Worm (Caenorhabditis elegans) whole organism, mixed stage, embryonic: ENCODE results near the gene bath-15.

Experiments used
- M03D4.4 ChIP-seq: sonication (generic microtip); optimal IDR thresholded peaks from 2 replicates; lab custom pipeline; 2017; ENCODE audit warnings: mild to moderate bottlenecking, missing genetic modification characterization, missing compliant biosample characterization
- bed-3 ChIP-seq: fragments of 200-800 bp; sonication (Bioruptor generic); optimal IDR thresholded peaks from 3 replicates; lab custom pipeline; 2018; ENCODE audit warnings: mild to moderate bottlenecking, missing genetic modification characterization, moderate library complexity, missing compliant biosample characterization
- blmp-1 ChIP-seq: fragments of 150-350 bp; optimal IDR thresholded peaks from 2 replicates; lab custom pipeline; 2014; ENCODE audit warnings: missing biosample characterization, missing genetic modification characterization
- ceh-39 ChIP-seq: fragments of 150-350 bp; optimal IDR thresholded peaks from 2 replicates; lab custom pipeline; 2014; ENCODE audit warnings: missing biosample characterization, missing genetic modification characterization
- ceh-43 ChIP-seq: fragments of 200-800 bp; sonication (Bioruptor generic); optimal IDR thresholded peaks from 2 replicates; lab custom pipeline; 2018; ENCODE audit warnings: mild to moderate bottlenecking, missing genetic modification characterization, moderate library complexity, missing compliant biosample characterization
- ceh-83 ChIP-seq: fragments of 200-800 bp; sonication (Bioruptor generic); optimal IDR thresholded peaks from 2 replicates; lab custom pipeline; 2018; ENCODE audit warnings: mild to moderate bottlenecking, missing genetic modification characterization, missing compliant biosample characterization
- ces-1 ChIP-seq: fragments of 150-350 bp; optimal IDR thresholded peaks from 2 replicates; lab custom pipeline; 2014; ENCODE audit warnings: missing biosample characterization, missing genetic modification reagents, missing genetic modification characterization
- cnd-1 ChIP-seq: fragments of 200-800 bp; sonication (Bioruptor generic); optimal IDR thresholded peaks from 2 replicates; lab custom pipeline; 2018; ENCODE audit warnings: mild to moderate bottlenecking, missing genetic modification characterization, missing compliant biosample characterization
- drap-1 ChIP-seq: fragments of 200-800 bp; sonication (Bioruptor generic); optimal IDR thresholded peaks from 3 replicates; lab custom pipeline; 2018; ENCODE audit warnings: mild to moderate bottlenecking, missing genetic modification characterization, missing compliant biosample characterization
- elt-1 ChIP-seq: sonication (generic microtip); optimal IDR thresholded peaks from 2 replicates; lab custom pipeline; 2017; ENCODE audit warnings: missing genetic modification characterization, mild to moderate bottlenecking, missing compliant biosample characterization, antibody characterized with exemption, moderate library complexity, borderline replicate concordance; ENCODE audit not compliant: insufficient read depth
- elt-3 ChIP-seq: fragments of 150-350 bp; optimal IDR thresholded peaks from 2 replicates; lab custom pipeline; 2014; ENCODE audit warnings: missing biosample characterization, missing genetic modification characterization
- flh-1 ChIP-seq: fragments of 200-800 bp; sonication (Bioruptor generic); optimal IDR thresholded peaks from 2 replicates; lab custom pipeline; 2018; ENCODE audit warnings: mild to moderate bottlenecking, missing genetic modification characterization, moderate library complexity, missing compliant biosample characterization
- ham-2 ChIP-seq: fragments of 200-800 bp; sonication (Bioruptor generic); optimal IDR thresholded peaks from 2 replicates; lab custom pipeline; 2018; ENCODE audit warnings: mild to moderate bottlenecking, missing genetic modification characterization, missing compliant biosample characterization
- hlh-1 ChIP-seq: fragments of 150-350 bp; optimal IDR thresholded peaks from 2 replicates; lab custom pipeline; 2014; ENCODE audit warnings: missing biosample characterization, missing genetic modification reagents, missing genetic modification characterization
- lin-13 ChIP-seq: fragments of 150-350 bp; optimal IDR thresholded peaks from 2 replicates; lab custom pipeline; 2014; ENCODE audit warnings: missing biosample characterization, missing genetic modification characterization
- lin-32 ChIP-seq: fragments of 200-800 bp; sonication (Bioruptor generic); optimal IDR thresholded peaks from 2 replicates; lab custom pipeline; 2018; ENCODE audit warnings: mild to moderate bottlenecking, missing genetic modification characterization, missing compliant biosample characterization
- lsy-2 ChIP-seq: fragments of 150-350 bp; optimal IDR thresholded peaks from 2 replicates; lab custom pipeline; 2014; ENCODE audit warnings: missing biosample characterization, missing genetic modification characterization
- mab-5 ChIP-seq: fragments of 150-350 bp; optimal IDR thresholded peaks from 2 replicates; lab custom pipeline; 2014; ENCODE audit warnings: missing biosample characterization, missing genetic modification characterization
- mep-1 ChIP-seq: fragments of 150-350 bp; optimal IDR thresholded peaks from 2 replicates; lab custom pipeline; 2017; ENCODE audit warnings: missing biosample characterization, missing genetic modification reagents, missing genetic modification characterization, inconsistent platforms
- mls-2 ChIP-seq: sonication (generic microtip); optimal IDR thresholded peaks from 2 replicates; lab custom pipeline; 2016; ENCODE audit warnings: mild to moderate bottlenecking, missing genetic modification characterization, moderate library complexity, missing compliant biosample characterization
- nhr-12 ChIP-seq: fragments of 150-350 bp; optimal IDR thresholded peaks from 2 replicates; lab custom pipeline; 2014; ENCODE audit warnings: missing biosample characterization, missing genetic modification characterization
- nhr-2 ChIP-seq: fragments of 150-350 bp; optimal IDR thresholded peaks from 2 replicates; lab custom pipeline; 2014; ENCODE audit warnings: missing biosample characterization, missing genetic modification characterization
- nhr-237 ChIP-seq: fragments of 150-350 bp; optimal IDR thresholded peaks from 2 replicates; lab custom pipeline; 2014; ENCODE audit warnings: missing biosample characterization, missing genetic modification characterization
- nhr-28 ChIP-seq: fragments of 150-350 bp; optimal IDR thresholded peaks from 2 replicates; lab custom pipeline; 2014; ENCODE audit warnings: missing biosample characterization, missing genetic modification characterization
- nhr-76 ChIP-seq: sonication (generic microtip); optimal IDR thresholded peaks from 2 replicates; lab custom pipeline; 2017; ENCODE audit warnings: missing biosample characterization, missing genetic modification characterization
- pha-4 ChIP-seq: fragments of 150-350 bp; optimal IDR thresholded peaks from 2 replicates; lab custom pipeline; 2018; ENCODE audit warnings: missing biosample characterization, missing genetic modification reagents, missing genetic modification characterization
- sem-2 ChIP-seq: fragments of 200-800 bp; sonication (Bioruptor generic); optimal IDR thresholded peaks from 2 replicates; lab custom pipeline; 2018; ENCODE audit warnings: mild to moderate bottlenecking, missing genetic modification characterization, missing compliant biosample characterization
- snpc-4 ChIP-seq: fragments of 150-350 bp; optimal IDR thresholded peaks from 2 replicates; lab custom pipeline; 2014; ENCODE audit warnings: missing biosample characterization, missing genetic modification characterization
- sptf-1 ChIP-seq: sonication (generic microtip); optimal IDR thresholded peaks from 2 replicates; lab custom pipeline; 2017; ENCODE audit warnings: mild to moderate bottlenecking, missing genetic modification characterization, moderate library complexity, missing compliant biosample characterization
- tbx-8 ChIP-seq: fragments of 200-800 bp; sonication (Bioruptor generic); optimal IDR thresholded peaks from 2 replicates; lab custom pipeline; 2018; ENCODE audit warnings: mild to moderate bottlenecking, missing genetic modification characterization, moderate library complexity, missing compliant biosample characterization
- unc-120 ChIP-seq: sonication (generic microtip); optimal IDR thresholded peaks from 2 replicates; lab custom pipeline; 2017; ENCODE audit warnings: missing genetic modification characterization, missing compliant biosample characterization; ENCODE audit not compliant: poor library complexity, severe bottlenecking
- unc-39 ChIP-seq: fragments of 150-350 bp; optimal IDR thresholded peaks from 2 replicates; lab custom pipeline; 2014; ENCODE audit warnings: missing biosample characterization, missing genetic modification characterization
- unc-62 ChIP-seq: fragments of 150-350 bp; optimal IDR thresholded peaks from 2 replicates; lab custom pipeline; 2014; ENCODE audit warnings: missing biosample characterization, missing genetic modification reagents, missing genetic modification characterization
- zip-8 ChIP-seq: fragments of 150-350 bp; optimal IDR thresholded peaks from 2 replicates; lab custom pipeline; 2014; ENCODE audit warnings: missing biosample characterization, missing genetic modification characterization
- ztf-11 ChIP-seq: fragments of 150-350 bp; optimal IDR thresholded peaks from 2 replicates; lab custom pipeline; 2014; ENCODE audit warnings: missing biosample characterization, missing genetic modification characterization

Gene bath-15

ce11 chrIII:7736003-7736402, 39.8 kb downstream of the bath-15 start:
- TF ChIP-seq mep-1 (no peak), ceh-83 (GFP tag; lab: Kevin White, UChicago) (no peak), M03D4.4 (no peak), ztf-11 (tag; lab: Kevin White, UChicago) (no peak), elt-3 (no peak), nhr-76 (tag; lab: Kevin White, UChicago) (no peak), lin-32 (GFP tag; lab: Kevin White, UChicago) (no peak), nhr-28 (tag; lab: Kevin White, UChicago) (no peak), bed-3 (GFP tag; lab: Kevin White, UChicago) (no peak), lin-13 (no peak), unc-39 (no peak), tbx-8 (no peak)

ce11 chrIII:7734105-7734504, 41.7 kb downstream of the bath-15 start:
- TF ChIP-seq zip-8 (tag; lab: Kevin White, UChicago) (peak; percentile 66), mep-1 (no peak), elt-1 (peak; percentile 87), unc-62 (GFP tag; lab: Kevin White, UChicago) (peak; percentile 94), cnd-1 (tag; lab: Kevin White, UChicago) (no peak), blmp-1 (no peak), nhr-2 (tag; lab: Kevin White, UChicago) (peak; percentile 97)

DNA sequence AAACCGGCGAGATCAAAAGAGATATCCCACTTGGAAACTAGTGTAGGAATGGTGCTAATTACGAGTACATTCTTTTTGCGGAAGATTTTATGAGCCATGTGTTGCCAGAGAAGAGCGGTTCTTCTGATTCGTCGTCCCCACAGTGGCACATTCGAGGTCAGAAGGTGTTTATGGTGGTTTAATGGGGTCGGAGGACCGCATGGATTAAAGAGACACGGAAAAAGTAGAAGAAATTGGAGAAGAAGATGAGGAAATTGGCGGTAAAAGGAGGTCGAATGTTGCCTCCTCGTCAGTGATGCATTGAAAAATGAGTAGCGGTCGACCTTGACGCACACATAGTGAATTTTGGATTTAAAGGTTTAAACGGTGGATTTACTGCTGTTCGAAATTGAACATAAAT, 42.3 kb downstream of the bath-15 start:
- TF ChIP-seq nhr-2 (tag; lab: Kevin White, UChicago) = peak; percentile 27
- no peak for TF ChIP-seq cnd-1 (tag; lab: Kevin White, UChicago)
- peak; percentile 45 for TF ChIP-seq ham-2 (GFP tag; lab: Kevin White, UChicago)
- no peak for TF ChIP-seq lsy-2 (tag; lab: Kevin White, UChicago)

DNA sequence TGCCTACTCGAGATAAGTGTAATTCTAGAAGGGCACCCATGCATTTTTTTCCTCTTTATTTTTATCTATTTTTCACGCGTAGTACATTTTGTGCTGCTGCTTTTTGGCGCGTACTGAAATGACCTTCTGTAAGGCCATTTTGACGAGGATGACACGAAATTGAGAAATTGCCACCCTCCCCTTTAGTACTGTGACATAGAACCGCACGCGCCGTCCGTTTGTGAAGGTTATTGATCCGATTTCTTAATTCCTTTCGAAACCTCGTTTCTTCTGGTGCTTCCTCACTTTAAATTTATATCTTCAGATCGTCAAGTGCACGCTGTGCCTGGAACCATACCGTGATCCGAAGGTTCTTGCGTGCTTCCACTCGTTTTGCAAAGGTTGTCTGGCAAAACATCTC, 44.7 kb downstream of the bath-15 start:
- no peak for TF ChIP-seq mab-5 (tag; lab: Kevin White, UChicago)
- TF ChIP-seq ceh-39 (tag; lab: Kevin White, UChicago) = no peak
- TF ChIP-seq ces-1 (GFP tag; lab: Kevin White, UChicago) = no peak
- no peak for TF ChIP-seq hlh-1
- no peak for TF ChIP-seq mep-1
- TF ChIP-seq elt-1 = no peak
- TF ChIP-seq nhr-28 (tag; lab: Kevin White, UChicago) = no peak
- TF ChIP-seq lin-13 = no peak
- no peak for TF ChIP-seq nhr-12
- no peak for TF ChIP-seq blmp-1
- TF ChIP-seq sptf-1 (tag; lab: Kevin White, UChicago) = no peak
- no peak for TF ChIP-seq lsy-2 (tag; lab: Kevin White, UChicago)
- no peak for TF ChIP-seq unc-120 (tag; lab: Kevin White, UChicago)
- TF ChIP-seq ham-2 (GFP tag; lab: Kevin White, UChicago) = no peak
- no peak for TF ChIP-seq M03D4.4
- no peak for TF ChIP-seq unc-39
- no peak for TF ChIP-seq tbx-8

DNA sequence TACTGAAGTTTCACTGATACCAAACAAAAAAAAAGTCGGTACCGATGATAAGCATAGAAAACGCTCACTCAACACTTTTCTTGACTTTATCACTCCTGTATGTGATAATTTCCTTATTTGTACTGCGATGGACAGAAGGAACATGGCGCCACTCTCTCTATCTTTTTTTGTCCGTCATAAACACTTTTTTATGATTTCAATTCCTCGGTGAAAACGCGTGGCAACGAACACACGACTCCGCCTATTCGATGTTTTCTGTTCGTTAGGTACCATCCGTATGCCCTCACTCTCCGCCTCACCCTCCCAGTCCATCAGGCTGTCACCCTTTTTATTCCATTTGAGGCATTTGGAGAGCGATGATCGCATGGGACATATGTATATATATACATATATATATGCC, 45.5 kb downstream of the bath-15 start:
- TF ChIP-seq cnd-1 (tag; lab: Kevin White, UChicago) (peak; percentile 68), lin-32 (GFP tag; lab: Kevin White, UChicago) (no peak)

DNA sequence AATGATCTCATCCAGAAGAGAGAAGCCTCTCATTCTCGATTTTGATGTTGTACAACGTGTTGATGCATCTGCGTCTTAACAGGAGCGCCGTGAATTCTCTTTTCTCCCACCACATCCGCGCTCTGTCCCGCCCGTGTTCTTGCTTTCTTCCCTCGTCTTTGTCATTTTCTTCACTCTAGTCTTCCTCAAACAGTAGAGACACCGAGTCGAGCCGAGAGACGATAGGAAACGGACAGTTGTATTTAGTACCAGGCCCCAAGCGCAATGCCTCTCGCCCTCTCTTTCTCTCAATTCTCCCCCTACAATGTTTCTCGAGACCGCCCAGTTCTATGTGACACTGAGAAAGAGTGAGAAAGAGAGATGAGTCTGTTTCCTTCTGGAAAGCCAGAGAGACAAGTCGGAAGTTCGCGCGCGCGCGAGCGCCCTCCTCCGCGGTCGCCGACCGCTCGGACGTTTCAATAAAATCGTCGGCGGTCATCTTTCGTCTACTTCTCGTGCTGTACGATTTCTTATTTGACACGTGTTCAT, 46.2 kb downstream of the bath-15 start, which contains the start of gene ZK112.4:
ZK112.4 (minus strand) TSS at position 478 of the 528 bp plus-strand sequence.
- peak; percentile 50 for TF ChIP-seq drap-1 (GFP tag; lab: Kevin White, UChicago)
- peak; percentile 68 for TF ChIP-seq sptf-1 (tag; lab: Kevin White, UChicago)
- TF ChIP-seq zip-8 (tag; lab: Kevin White, UChicago) = no peak
- TF ChIP-seq elt-3 = no peak
- peak; percentile 22 for TF ChIP-seq mls-2 (tag; lab: Kevin White, UChicago)
- TF ChIP-seq elt-1 = no peak
- peak; percentile 15 for TF ChIP-seq ces-1 (GFP tag; lab: Kevin White, UChicago)
- TF ChIP-seq tbx-8 = no peak
- TF ChIP-seq unc-62 (GFP tag; lab: Kevin White, UChicago) = peak; percentile 90
- no peak for TF ChIP-seq cnd-1 (tag; lab: Kevin White, UChicago)
- TF ChIP-seq bed-3 (GFP tag; lab: Kevin White, UChicago) = no peak
- TF ChIP-seq unc-120 (tag; lab: Kevin White, UChicago) = peak; percentile 95
- no peak for TF ChIP-seq ztf-11 (tag; lab: Kevin White, UChicago)
- no peak for TF ChIP-seq nhr-2 (tag; lab: Kevin White, UChicago)
- TF ChIP-seq unc-39 = no peak
- no peak for TF ChIP-seq nhr-12
- TF ChIP-seq nhr-237 (tag; lab: Kevin White, UChicago) = peak; percentile 78
- TF ChIP-seq lin-13 = peak; percentile 4
- TF ChIP-seq blmp-1 = no peak
- no peak for TF ChIP-seq sem-2 (GFP tag; lab: Kevin White, UChicago)
- no peak for TF ChIP-seq mep-1
- TF ChIP-seq lin-32 (GFP tag; lab: Kevin White, UChicago) = no peak
- TF ChIP-seq lsy-2 (tag; lab: Kevin White, UChicago) = no peak
- no peak for TF ChIP-seq ceh-83 (GFP tag; lab: Kevin White, UChicago)
- no peak for TF ChIP-seq nhr-28 (tag; lab: Kevin White, UChicago)
- TF ChIP-seq M03D4.4 = peak; percentile 48
- TF ChIP-seq pha-4 = peak; percentile 66
- TF ChIP-seq snpc-4 = no peak
- TF ChIP-seq ham-2 (GFP tag; lab: Kevin White, UChicago) = peak; percentile 60
- TF ChIP-seq hlh-1 = peak; percentile 76
- no peak for TF ChIP-seq mab-5 (tag; lab: Kevin White, UChicago)
- TF ChIP-seq ceh-43 (GFP tag; lab: Kevin White, UChicago) = no peak
- TF ChIP-seq nhr-76 (tag; lab: Kevin White, UChicago) = no peak
- TF ChIP-seq flh-1 = no peak
- no peak for TF ChIP-seq ceh-39 (tag; lab: Kevin White, UChicago)
